Fruit fly (Drosophila melanogaster) whole organism, embryonic: ENCODE measurements around the gene CG14252.
A peak's percentile ranks its signal among the peaks of the same experiment; 100 is the strongest.

Experiments
- Awh ChIP-seq: fragments of 200-800 bp; sonication (Bioruptor generic); IDR thresholded peaks from 2 replicates; pipeline ENCODE4, ENCODE4 v1.3.6; 2022; ENCODE audit warnings: missing biosample characterization, missing genetic modification characterization
- CG11247 ChIP-seq: fragments of 200-800 bp; sonication (Bioruptor generic); IDR thresholded peaks from 2 replicates; pipeline ENCODE4 v1.3.6; 2022; ENCODE audit warnings: missing biosample characterization, missing genetic modification characterization
- CG11504 ChIP-seq: fragments of 200-800 bp; sonication (Bioruptor generic); optimal IDR thresholded peaks from 3 replicates; lab custom pipeline; 2019; ENCODE audit warnings: missing biosample characterization, mild to moderate bottlenecking, missing genetic modification characterization, moderate library complexity
- CG1233 ChIP-seq: fragments of 200-800 bp; sonication (Bioruptor generic); optimal IDR thresholded peaks from 4 replicates; lab custom pipeline; 2018; ENCODE audit warnings: missing biosample characterization, mild to moderate bottlenecking, missing genetic modification characterization
- CG12659 ChIP-seq: fragments of 200-800 bp; sonication (Bioruptor generic); optimal IDR thresholded peaks from 3 replicates; lab custom pipeline; 2017; ENCODE audit warnings: mild to moderate bottlenecking, missing biosample characterization, missing genetic modification reagents, missing genetic modification characterization
- CG13894 ChIP-seq: fragments of 200-800 bp; sonication (Bioruptor generic); optimal IDR thresholded peaks from 3 replicates; lab custom pipeline; 2018; ENCODE audit warnings: missing biosample characterization, mild to moderate bottlenecking, missing genetic modification characterization, moderate library complexity
- CG14667 ChIP-seq: fragments of 200-800 bp; sonication (Bioruptor generic); IDR thresholded peaks from 2 replicates; pipeline ENCODE4 v1.3.6; 2022; ENCODE audit warnings: missing biosample characterization, missing genetic modification characterization
- CG14710 ChIP-seq: fragments of 200-800 bp; sonication (Bioruptor generic); optimal IDR thresholded peaks from 3 replicates; lab custom pipeline; 2019; ENCODE audit warnings: missing biosample characterization, mild to moderate bottlenecking, missing genetic modification characterization, moderate library complexity
- CG17802 ChIP-seq: fragments of 200-800 bp; sonication (Bioruptor generic); optimal IDR thresholded peaks from 2 replicates; lab custom pipeline; 2018; ENCODE audit warnings: missing biosample characterization, mild to moderate bottlenecking, missing genetic modification characterization, moderate library complexity
- CG32767 ChIP-seq: fragments of 200-800 bp; sonication (Bioruptor generic); IDR thresholded peaks from 2 replicates; pipeline ENCODE4 v1.3.6; 2022; ENCODE audit warnings: missing biosample characterization, missing genetic modification characterization
- CG4282 ChIP-seq: fragments of 200-800 bp; sonication (Bioruptor generic); optimal IDR thresholded peaks from 2 replicates; lab custom pipeline; 2016; ENCODE audit warnings: missing biosample characterization, missing genetic modification characterization
- CG43689 ChIP-seq: fragments of 200-800 bp; sonication (Bioruptor generic); IDR thresholded peaks from 2 replicates; pipeline ENCODE4 v1.3.6; 2022; ENCODE audit warnings: missing biosample characterization, missing genetic modification characterization
- CG7786 ChIP-seq: fragments of 200-800 bp; sonication (Bioruptor generic); optimal IDR thresholded peaks from 2 replicates; lab custom pipeline; 2016; ENCODE audit warnings: missing biosample characterization, missing genetic modification characterization
- CG9215 ChIP-seq: fragments of 200-800 bp; sonication (Bioruptor generic); IDR thresholded peaks from 2 replicates; pipeline ENCODE4 v1.3.6; 2022; ENCODE audit warnings: missing biosample characterization, missing genetic modification characterization
- CoRest ChIP-seq: fragments of 200-800 bp; sonication (Bioruptor generic); optimal IDR thresholded peaks from 3 replicates; lab custom pipeline; 2018; ENCODE audit warnings: missing biosample characterization, mild to moderate bottlenecking, missing genetic modification characterization, moderate library complexity
- Elba2 ChIP-seq: fragments of 200-800 bp; sonication (Bioruptor generic); optimal IDR thresholded peaks from 3 replicates; lab custom pipeline; 2016; ENCODE audit warnings: missing biosample characterization, missing genetic modification characterization
- HHEX ChIP-seq: fragments of 200-800 bp; sonication (Bioruptor generic); optimal IDR thresholded peaks from 3 replicates; lab custom pipeline; 2017; ENCODE audit warnings: missing biosample characterization, mild to moderate bottlenecking, missing genetic modification characterization, missing genetic modification reagents
- HLH4C ChIP-seq: fragments of 200-800 bp; sonication (Bioruptor generic); IDR thresholded peaks from 3 replicates; pipeline ENCODE4 v1.3.6; 2022; ENCODE audit warnings: missing biosample characterization, missing genetic modification characterization; ENCODE audit not compliant: partially characterized antibody
- Jarid2 ChIP-seq: fragments of 200-800 bp; sonication (Bioruptor generic); optimal IDR thresholded peaks from 3 replicates; lab custom pipeline; 2017; ENCODE audit warnings: mild to moderate bottlenecking, missing biosample characterization, missing genetic modification reagents, missing genetic modification characterization
- Lim3 ChIP-seq: fragments of 200-800 bp; sonication (Bioruptor generic); IDR thresholded peaks from 2 replicates; pipeline ENCODE4 v1.3.6; 2022; ENCODE audit warnings: missing biosample characterization, missing genetic modification characterization
- MTF-1 ChIP-seq: fragments of 200-800 bp; sonication (Bioruptor generic); optimal IDR thresholded peaks from 2 replicates; lab custom pipeline; 2018; ENCODE audit warnings: missing biosample characterization, mild to moderate bottlenecking, missing genetic modification characterization, borderline replicate concordance
- Meics ChIP-seq: fragments of 200-800 bp; sonication (Bioruptor generic); optimal IDR thresholded peaks from 2 replicates; lab custom pipeline; 2017; ENCODE audit warnings: missing biosample characterization, mild to moderate bottlenecking, missing genetic modification characterization
- Nf-YA ChIP-seq: fragments of 200-800 bp; sonication (Bioruptor generic); IDR thresholded peaks from 2 replicates; pipeline ENCODE4 v1.3.6; 2022; ENCODE audit warnings: missing biosample characterization, missing genetic modification characterization
- Rfx ChIP-seq: fragments of 200-800 bp; sonication (Bioruptor generic); IDR thresholded peaks from 2 replicates; pipeline ENCODE4 v1.3.6; 2022; ENCODE audit warnings: missing biosample characterization, missing genetic modification characterization
- Sin3A ChIP-seq: fragments of >200 bp; optimal IDR thresholded peaks from 2 replicates; lab custom pipeline; 2018
- Sry-β ChIP-seq: fragments of 200-800 bp; sonication (Bioruptor generic); optimal IDR thresholded peaks from 2 replicates; lab custom pipeline; 2018; ENCODE audit warnings: missing biosample characterization, mild to moderate bottlenecking, missing genetic modification characterization, moderate library complexity
- Trl ChIP-seq, 3 experiments: fragments of >200 bp in 2 of 3; fragments of 200-800 bp in 1 of 3; sonication (Bioruptor generic) in 1 of 3; optimal IDR thresholded peaks; 2 replicates in 1 of 3; 3 replicates in 2 of 3; lab custom pipeline; 2016 to 2017; ENCODE audit warnings: missing biosample characterization in 1 of 3, missing genetic modification characterization in 1 of 3
- Vsx1 ChIP-seq: fragments of 200-800 bp; sonication (Bioruptor generic); optimal IDR thresholded peaks from 2 replicates; lab custom pipeline; 2017; ENCODE audit warnings: missing biosample characterization, mild to moderate bottlenecking, missing genetic modification characterization, missing genetic modification reagents
- Xrp1 ChIP-seq: fragments of 200-800 bp; sonication (Bioruptor generic); IDR thresholded peaks from 2 replicates; pipeline ENCODE4 v1.3.6; 2022; ENCODE audit warnings: missing biosample characterization, missing genetic modification characterization
- ara ChIP-seq: fragments of 200-800 bp; sonication (Bioruptor generic); IDR thresholded peaks from 2 replicates; pipeline ENCODE4 v1.3.6; 2022; ENCODE audit warnings: missing biosample characterization, missing genetic modification characterization
- cg ChIP-seq: fragments of 200-800 bp; sonication (Bioruptor generic); optimal IDR thresholded peaks from 3 replicates; lab custom pipeline; 2019; ENCODE audit warnings: missing biosample characterization, mild to moderate bottlenecking, missing genetic modification characterization, moderate library complexity
- da ChIP-seq: fragments of 200-800 bp; sonication (Bioruptor generic); optimal IDR thresholded peaks from 2 replicates; lab custom pipeline; 2016; ENCODE audit warnings: missing biosample characterization, missing genetic modification characterization
- ewg ChIP-seq: fragments of 200-800 bp; sonication (Bioruptor generic); optimal IDR thresholded peaks from 3 replicates; lab custom pipeline; 2017; ENCODE audit warnings: mild to moderate bottlenecking, missing biosample characterization, missing genetic modification reagents, missing genetic modification characterization
- fd102C ChIP-seq: fragments of 200-800 bp; sonication (Bioruptor generic); optimal IDR thresholded peaks from 2 replicates; lab custom pipeline; 2018; ENCODE audit warnings: missing biosample characterization, mild to moderate bottlenecking, missing genetic modification characterization, moderate library complexity
- gro ChIP-seq: fragments of 200-800 bp; sonication (Bioruptor generic); optimal IDR thresholded peaks from 2 replicates; lab custom pipeline; 2016; ENCODE audit warnings: missing biosample characterization, missing genetic modification characterization
- gsb ChIP-seq: fragments of 200-800 bp; sonication (Bioruptor generic); IDR thresholded peaks from 2 replicates; pipeline ENCODE4 v1.3.6; 2022; ENCODE audit warnings: missing biosample characterization, missing genetic modification characterization
- ham ChIP-seq: fragments of 200-800 bp; sonication (Bioruptor generic); IDR thresholded peaks from 2 replicates; pipeline ENCODE4 v1.3.6; 2022; ENCODE audit warnings: missing biosample characterization, missing genetic modification characterization
- nerfin-2 ChIP-seq: fragments of 200-800 bp; sonication (Bioruptor generic); IDR thresholded peaks from 2 replicates; pipeline ENCODE4 v1.3.6; 2022; ENCODE audit warnings: missing biosample characterization, missing genetic modification characterization; ENCODE audit not compliant: partially characterized antibody
- pb ChIP-seq: fragments of 200-800 bp; sonication (Bioruptor generic); optimal IDR thresholded peaks from 3 replicates; lab custom pipeline; 2016; ENCODE audit warnings: missing biosample characterization, missing genetic modification characterization
- pnt ChIP-seq: fragments of 200-800 bp; sonication (Bioruptor generic); optimal IDR thresholded peaks from 3 replicates; lab custom pipeline; 2016; ENCODE audit warnings: missing biosample characterization, missing genetic modification characterization
- prd ChIP-seq, 3 experiments: fragments of >200 bp in 2 of 3; fragments of 200-800 bp in 1 of 3; sonication (Bioruptor generic) in 1 of 3; optimal IDR thresholded peaks in 2 of 3; IDR thresholded peaks in 1 of 3; 2 replicates in 2 of 3; 3 replicates in 1 of 3; pipeline versions ENCODE4 v1.3.6 to Lab custom; 2017 to 2022; ENCODE audit warnings: missing biosample characterization in 1 of 3, missing genetic modification characterization in 1 of 3
- pum ChIP-seq: fragments of 200-800 bp; sonication (Bioruptor generic); optimal IDR thresholded peaks from 2 replicates; lab custom pipeline; 2016; ENCODE audit warnings: missing biosample characterization, missing genetic modification characterization
- repo ChIP-seq: fragments of 200-800 bp; sonication (Bioruptor generic); optimal IDR thresholded peaks from 2 replicates; lab custom pipeline; 2016; ENCODE audit warnings: missing biosample characterization, missing genetic modification characterization
- shn ChIP-seq: fragments of 200-800 bp; sonication (Bioruptor generic); optimal IDR thresholded peaks from 3 replicates; lab custom pipeline; 2016; ENCODE audit warnings: missing biosample characterization, missing genetic modification characterization
- sob ChIP-seq: fragments of 200-800 bp; sonication (Bioruptor generic); IDR thresholded peaks from 2 replicates; pipeline ENCODE4 v1.3.6; 2022; ENCODE audit warnings: missing biosample characterization, missing genetic modification characterization
- tll ChIP-seq, 2 experiments: fragments of 200-800 bp in 1 of 2; fragments of >200 bp in 1 of 2; sonication (Bioruptor generic) in 1 of 2; optimal IDR thresholded peaks; 2 replicates each; lab custom pipeline; 2017 to 2019; ENCODE audit warnings: missing biosample characterization in 2 of 2, missing genetic modification characterization in 2 of 2, mild to moderate bottlenecking in 1 of 2, moderate library complexity in 1 of 2
- trem ChIP-seq: fragments of 200-800 bp; optimal IDR thresholded peaks from 3 replicates; lab custom pipeline; 2019; ENCODE audit warnings: missing biosample characterization, mild to moderate bottlenecking, missing genetic modification characterization, moderate library complexity
- ttk ChIP-seq: fragments of 200-800 bp; sonication (Bioruptor generic); IDR thresholded peaks from 2 replicates; pipeline ENCODE4 v2.1.2; 2022; ENCODE audit warnings: missing biosample characterization, missing genetic modification characterization
- tup ChIP-seq: fragments of 200-800 bp; sonication (Bioruptor generic); optimal IDR thresholded peaks from 2 replicates; lab custom pipeline; 2016; ENCODE audit warnings: missing biosample characterization, mild to moderate bottlenecking, missing genetic modification characterization, moderate library complexity

CG14252 gene

DNA sequence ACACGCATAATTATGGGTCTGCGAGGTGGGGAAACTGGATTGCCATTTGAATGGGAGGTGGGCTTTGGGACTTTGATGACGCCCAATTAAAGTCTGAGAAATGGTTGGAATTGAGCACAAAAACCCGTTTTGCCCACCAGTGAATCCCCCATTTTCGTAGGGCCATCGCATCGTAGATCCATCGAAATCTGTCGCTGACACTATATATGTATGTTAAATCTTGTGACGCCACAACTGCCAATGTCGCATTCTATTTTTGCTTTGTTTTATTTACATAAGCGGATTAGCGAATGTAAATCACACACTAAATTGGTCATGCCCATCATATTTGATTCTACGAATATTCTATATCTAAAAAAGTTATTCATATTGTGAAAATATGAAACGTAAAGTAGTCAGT is 18.9 kb upstream of the CG14252 start (continued):
- TF ChIP-seq prd (optimal IDR thresholded peaks at IDR 0.05; lab: Kevin White, UChicago) (no peak), prd (GFP tag; IDR thresholded peaks at IDR 0.05; lab: Robert Waterston, UW) (no peak), sob (no peak), Meics (GFP tag; lab: Kevin White, UChicago) (no peak), Rfx (GFP tag; lab: Robert Waterston, UW) (no peak), CG7786 (GFP tag; lab: Kevin White, UChicago) (no peak), pnt (GFP tag; lab: Kevin White, UChicago) (no peak), Trl (optimal IDR thresholded peaks at IDR 0.05; lab: Kevin White, UChicago) (no peak), Trl (GFP tag; optimal IDR thresholded peaks at IDR 0.05; lab: Kevin White, UChicago) (no peak), CG17802 (tag; lab: Kevin White, UChicago) (no peak), CG13894 (tag; lab: Kevin White, UChicago) (peak; percentile 76), Jarid2 (GFP tag; lab: Kevin White, UChicago) (no peak), Lim3 (GFP tag; lab: Robert Waterston, UW) (no peak)

DNA sequence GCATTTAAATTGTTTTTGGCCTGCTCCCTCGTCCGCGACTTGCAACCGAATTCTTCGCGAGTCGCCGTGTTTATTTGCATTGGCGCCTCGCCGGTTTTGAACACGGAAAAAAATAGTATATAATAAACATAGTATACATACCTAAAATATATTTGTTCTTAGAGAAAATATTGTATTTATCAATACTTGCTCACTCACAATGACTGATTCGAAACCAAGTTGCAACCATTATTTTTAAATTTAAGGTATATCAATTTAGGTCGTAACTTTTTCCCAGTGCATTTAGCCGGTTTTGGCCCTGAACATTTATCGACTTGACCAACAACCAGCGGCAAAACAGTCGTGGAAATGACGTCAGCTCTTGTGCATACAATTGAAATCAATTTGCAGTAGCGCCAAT is 16.9 kb upstream of the CG14252 start:
- TF ChIP-seq ewg (GFP tag; lab: Kevin White, UChicago), result peak; percentile 45
- TF ChIP-seq shn (GFP tag; lab: Kevin White, UChicago), result no peak
- no peak for TF ChIP-seq CG14667 (GFP tag; lab: Robert Waterston, UW)
- TF ChIP-seq da (GFP tag; lab: Kevin White, UChicago), result no peak
- no peak for TF ChIP-seq repo (GFP tag; lab: Kevin White, UChicago)
- TF ChIP-seq pum, result no peak
- peak; percentile 78 for TF ChIP-seq CG11504
- no peak for TF ChIP-seq trem (tag; lab: Kevin White, UChicago)
- TF ChIP-seq tup (GFP tag; lab: Kevin White, UChicago), result no peak
- TF ChIP-seq ttk (GFP tag; lab: Robert Waterston, UW), result no peak
- TF ChIP-seq tll (GFP tag; optimal IDR thresholded peaks at IDR 0.05; lab: Kevin White, UChicago), result no peak
- no peak for TF ChIP-seq CG14710 (tag; lab: Kevin White, UChicago)
- no peak for TF ChIP-seq MTF-1 (GFP tag; lab: Kevin White, UChicago)
- TF ChIP-seq CG43689 (GFP tag; lab: Robert Waterston, UW), result peak; percentile 39; the same call in 1 of the 2 replicates
- 0 out of 2 replicates have a peak, but pooled peaks have one; percentile 10 for TF ChIP-seq Awh (GFP tag; lab: Robert Waterston, UW)
- peak; percentile 14; the same call in 1 of the 2 replicates for TF ChIP-seq CG11247 (GFP tag; lab: Robert Waterston, UW)
- TF ChIP-seq Sry-β (GFP tag; lab: Kevin White, UChicago), result no peak
- TF ChIP-seq cg (GFP tag; lab: Kevin White, UChicago), result no peak
- peak; percentile 27; the same call in 1 of the 2 replicates for TF ChIP-seq Xrp1 (GFP tag; lab: Robert Waterston, UW)
- TF ChIP-seq HLH4C, result no peak
- peak; percentile 54 for TF ChIP-seq HHEX (GFP tag; lab: Kevin White, UChicago)
- no peak for TF ChIP-seq pb (GFP tag; lab: Kevin White, UChicago)
- TF ChIP-seq CG12659 (GFP tag; lab: Kevin White, UChicago), result peak; percentile 48
- peak; percentile 13 for TF ChIP-seq CG1233
- no peak for TF ChIP-seq CG4282 (GFP tag; lab: Kevin White, UChicago)
- TF ChIP-seq CoRest, result peak; percentile 72
- no peak for TF ChIP-seq Sin3A
- TF ChIP-seq ham (GFP tag; lab: Robert Waterston, UW), result no peak
- no peak for TF ChIP-seq nerfin-2 (GFP tag; lab: Robert Waterston, UW)
- TF ChIP-seq gsb (GFP tag; lab: Robert Waterston, UW), result no peak
- peak; percentile 49; the same call in 1 of the 2 replicates for TF ChIP-seq ara
- peak; percentile 55; the same call in 1 of the 2 replicates for TF ChIP-seq CG32767
- no peak for TF ChIP-seq gro (GFP tag; lab: Kevin White, UChicago)
- TF ChIP-seq Nf-YA (GFP tag; lab: Robert Waterston, UW), result no peak
- no peak for TF ChIP-seq Elba2 (GFP tag; lab: Kevin White, UChicago)
- no peak for TF ChIP-seq fd102C (GFP tag; lab: Kevin White, UChicago)
- TF ChIP-seq CG9215 (GFP tag; lab: Robert Waterston, UW), result no peak
- TF ChIP-seq Vsx1 (GFP tag; lab: Kevin White, UChicago), result peak; percentile 26
